Worm (Caenorhabditis elegans) whole organism, L3 larva: ENCODE measurements around the gene F10B5.3.

Experiments
- R02D3.7 ChIP-seq: fragments of 150-350 bp; optimal IDR thresholded peaks from 2 replicates; lab custom pipeline; 2014; ENCODE audit warnings: missing biosample characterization, missing genetic modification characterization
- ZK546.5 ChIP-seq: sonication (generic microtip); optimal IDR thresholded peaks from 2 replicates; lab custom pipeline; 2017; ENCODE audit warnings: missing biosample characterization, missing genetic modification characterization
- aly-2 ChIP-seq: fragments of 150-350 bp; optimal IDR thresholded peaks from 2 replicates; lab custom pipeline; 2014; ENCODE audit warnings: missing biosample characterization, missing genetic modification characterization
- ama-1 ChIP-seq: fragments of 150-350 bp; optimal IDR thresholded peaks from 2 replicates; lab custom pipeline; 2018
- ceh-16 ChIP-seq: sonication (generic microtip); optimal IDR thresholded peaks from 2 replicates; lab custom pipeline; 2017; ENCODE audit warnings: missing biosample characterization, missing genetic modification characterization
- ceh-28 ChIP-seq: fragments of 150-350 bp; optimal IDR thresholded peaks from 2 replicates; lab custom pipeline; 2014; ENCODE audit warnings: missing biosample characterization, missing genetic modification reagents, missing genetic modification characterization
- ceh-82 ChIP-seq: fragments of 150-350 bp; optimal IDR thresholded peaks from 2 replicates; lab custom pipeline; 2014; ENCODE audit warnings: missing biosample characterization, missing genetic modification characterization
- ceh-9 ChIP-seq: sonication (generic microtip); optimal IDR thresholded peaks from 2 replicates; lab custom pipeline; 2018; ENCODE audit warnings: missing biosample characterization, missing genetic modification characterization
- egl-27 ChIP-seq: sonication (generic microtip); optimal IDR thresholded peaks from 4 replicates; lab custom pipeline; 2017; ENCODE audit warnings: missing biosample characterization, missing genetic modification reagents, missing genetic modification characterization
- egl-5 ChIP-seq: fragments of 150-350 bp; optimal IDR thresholded peaks from 2 replicates; lab custom pipeline; 2017; ENCODE audit warnings: missing biosample characterization, missing genetic modification reagents, missing genetic modification characterization, inconsistent platforms
- elt-1 ChIP-seq: fragments of 150-350 bp; optimal IDR thresholded peaks from 2 replicates; lab custom pipeline; 2014; ENCODE audit warnings: missing biosample characterization, missing genetic modification characterization
- elt-2 ChIP-seq: sonication (generic microtip); optimal IDR thresholded peaks from 2 replicates; lab custom pipeline; 2016; ENCODE audit warnings: missing genetic modification reagents, mild to moderate bottlenecking, missing genetic modification characterization, missing compliant biosample characterization
- elt-3 ChIP-seq, 3 experiments: fragments of 150-350 bp in 1 of 3; sonication (generic microtip) in 2 of 3; optimal IDR thresholded peaks; 2 replicates in 2 of 3; 4 replicates in 1 of 3; lab custom pipeline; 2014 to 2017; ENCODE audit warnings: missing biosample characterization in 3 of 3, missing genetic modification characterization in 3 of 3
- eor-1 ChIP-seq, 2 experiments: fragments of 150-350 bp; optimal IDR thresholded peaks; 2 replicates each; lab custom pipeline; 2014 to 2018; ENCODE audit warnings: missing biosample characterization in 2 of 2, missing genetic modification characterization in 2 of 2
- fos-1 ChIP-seq: fragments of 150-350 bp; optimal IDR thresholded peaks from 2 replicates; lab custom pipeline; 2014; ENCODE audit warnings: missing biosample characterization, missing genetic modification characterization
- hmg-11 ChIP-seq: sonication (generic microtip); optimal IDR thresholded peaks from 2 replicates; lab custom pipeline; 2016; ENCODE audit warnings: missing genetic modification characterization, missing compliant biosample characterization
- lin-15B ChIP-seq: fragments of 150-350 bp; optimal IDR thresholded peaks from 2 replicates; lab custom pipeline; 2014; ENCODE audit warnings: missing biosample characterization, missing genetic modification characterization
- lin-39 ChIP-seq: fragments of 150-350 bp; optimal IDR thresholded peaks from 2 replicates; lab custom pipeline; 2018; ENCODE audit warnings: missing biosample characterization, missing genetic modification reagents, missing genetic modification characterization
- mdl-1 ChIP-seq: fragments of 150-350 bp; optimal IDR thresholded peaks from 2 replicates; lab custom pipeline; 2014; ENCODE audit warnings: missing biosample characterization, missing genetic modification characterization
- mml-1 ChIP-seq: fragments of 150-350 bp; sonication (generic microtip); optimal IDR thresholded peaks from 3 replicates; lab custom pipeline; 2014; ENCODE audit warnings: missing biosample characterization, missing genetic modification characterization
- nfya-1 ChIP-seq: sonication (generic microtip); optimal IDR thresholded peaks from 2 replicates; lab custom pipeline; 2017; ENCODE audit warnings: missing genetic modification characterization, mild to moderate bottlenecking, missing compliant biosample characterization, antibody characterized with exemption, moderate library complexity; ENCODE audit not compliant: insufficient read depth
- nhr-11 ChIP-seq: fragments of 150-350 bp; optimal IDR thresholded peaks from 2 replicates; lab custom pipeline; 2014; ENCODE audit warnings: missing biosample characterization, missing genetic modification characterization
- nhr-23 ChIP-seq: fragments of 150-350 bp; optimal IDR thresholded peaks from 2 replicates; lab custom pipeline; 2014; ENCODE audit warnings: missing biosample characterization, missing genetic modification reagents, missing genetic modification characterization
- nhr-237 ChIP-seq: fragments of 150-350 bp; optimal IDR thresholded peaks from 2 replicates; lab custom pipeline; 2014; ENCODE audit warnings: missing biosample characterization, missing genetic modification characterization
- nhr-25 ChIP-seq: sonication (generic microtip); optimal IDR thresholded peaks from 2 replicates; lab custom pipeline; 2017; ENCODE audit warnings: missing biosample characterization, missing genetic modification characterization
- nhr-28 ChIP-seq: fragments of 150-350 bp; optimal IDR thresholded peaks from 2 replicates; lab custom pipeline; 2014; ENCODE audit warnings: missing biosample characterization, missing genetic modification characterization
- nhr-67 ChIP-seq: fragments of 150-350 bp; optimal IDR thresholded peaks from 2 replicates; lab custom pipeline; 2014; ENCODE audit warnings: missing biosample characterization, missing genetic modification characterization
- nhr-77 ChIP-seq: fragments of 150-350 bp; optimal IDR thresholded peaks from 2 replicates; lab custom pipeline; 2014; ENCODE audit warnings: missing biosample characterization, missing genetic modification characterization
- pha-4 ChIP-seq: fragments of 150-350 bp; optimal IDR thresholded peaks from 2 replicates; lab custom pipeline; 2014; ENCODE audit warnings: missing biosample characterization, missing genetic modification reagents, missing genetic modification characterization
- pqm-1 ChIP-seq: fragments of 150-350 bp; optimal IDR thresholded peaks from 2 replicates; lab custom pipeline; 2017; ENCODE audit warnings: missing biosample characterization, missing genetic modification characterization, inconsistent platforms
- sea-2 ChIP-seq: fragments of 150-350 bp; sonication (generic microtip); optimal IDR thresholded peaks from 4 replicates; lab custom pipeline; 2014; ENCODE audit warnings: missing biosample characterization, missing genetic modification reagents, missing genetic modification characterization
- skn-1 ChIP-seq: fragments of 150-350 bp; optimal IDR thresholded peaks from 2 replicates; lab custom pipeline; 2014; ENCODE audit warnings: missing biosample characterization, missing genetic modification characterization
- snpc-4 ChIP-seq: fragments of 150-350 bp; optimal IDR thresholded peaks from 2 replicates; lab custom pipeline; 2014; ENCODE audit warnings: missing biosample characterization, missing genetic modification characterization
- tbx-2 ChIP-seq: sonication (generic microtip); optimal IDR thresholded peaks from 2 replicates; lab custom pipeline; 2016; ENCODE audit warnings: mild to moderate bottlenecking, missing genetic modification characterization, missing compliant biosample characterization
- unc-39 ChIP-seq: sonication (generic microtip); optimal IDR thresholded peaks from 4 replicates; lab custom pipeline; 2017; ENCODE audit warnings: missing biosample characterization, missing genetic modification characterization
- unc-62 ChIP-seq: fragments of 150-350 bp; sonication (generic microtip); optimal IDR thresholded peaks from 4 replicates; lab custom pipeline; 2014; ENCODE audit warnings: missing biosample characterization, missing genetic modification reagents, missing genetic modification characterization
- zag-1 ChIP-seq: fragments of 150-350 bp; optimal IDR thresholded peaks from 2 replicates; lab custom pipeline; 2014; ENCODE audit warnings: missing biosample characterization, missing genetic modification characterization
- ztf-11 ChIP-seq: fragments of 150-350 bp; optimal IDR thresholded peaks from 2 replicates; lab custom pipeline; 2014; ENCODE audit warnings: missing biosample characterization, missing genetic modification characterization
- ztf-4 ChIP-seq: fragments of 150-350 bp; optimal IDR thresholded peaks from 2 replicates; lab custom pipeline; 2014; ENCODE audit warnings: missing biosample characterization, missing genetic modification characterization

F10B5.3 gene

ce11 chrII:8149930-8150329 is at the start of gene F10B5.3:
Gene F10B5.3, minus strand, starts transcription at chrII:8150030.
- TF ChIP-seq ceh-28 (tag; lab: Kevin White, UChicago) (no peak), pqm-1 (tag; lab: Kevin White, UChicago) (no peak), nhr-237 (tag; lab: Kevin White, UChicago) (no peak)

DNA sequence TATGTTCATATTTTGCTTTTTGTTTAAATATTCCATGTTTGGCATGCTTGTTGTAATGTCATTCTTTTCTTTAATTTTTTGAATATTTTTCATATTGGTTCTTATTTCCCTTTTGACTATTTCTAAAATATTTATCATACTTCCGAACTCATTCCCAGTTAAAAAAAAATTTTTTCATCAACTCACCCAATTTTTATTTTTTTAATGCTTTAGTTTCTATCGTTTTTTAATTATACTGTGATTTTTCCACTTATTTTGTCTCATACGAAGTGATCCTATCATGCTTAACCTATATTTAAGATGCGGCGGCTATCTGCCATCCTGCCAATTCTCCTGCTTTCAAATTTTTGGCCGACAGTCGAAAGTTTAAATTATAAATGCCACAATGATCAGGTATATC is 48.7 kb upstream of the F10B5.3 start, which contains the start of gene qua-1:
TSS of gene qua-1 (plus strand) at position 301 of the 400 bp plus-strand sequence.
- TF ChIP-seq aly-2 (tag; lab: Kevin White, UChicago) (no peak), ceh-82 (no peak)

ce11 chrII:8193922-8194321 is 44.1 kb upstream of the F10B5.3 start:
- TF ChIP-seq R02D3.7 (tag; lab: Kevin White, UChicago), result no peak
- no peak for TF ChIP-seq skn-1 (tag; lab: Kevin White, UChicago)
- no peak for TF ChIP-seq pha-4
- no peak for TF ChIP-seq ama-1 (lab: Kevin White, UChicago)
- no peak for TF ChIP-seq nhr-23
- no peak for TF ChIP-seq mml-1 (tag; lab: Kevin White, UChicago)
- no peak for TF ChIP-seq ztf-4 (tag; lab: Kevin White, UChicago)
- TF ChIP-seq nhr-67 (tag; lab: Kevin White, UChicago), result no peak
- no peak for TF ChIP-seq ceh-9 (tag; lab: Kevin White, UChicago)
- no peak for TF ChIP-seq ceh-16 (tag; lab: Kevin White, UChicago)
- TF ChIP-seq ceh-28 (tag; lab: Kevin White, UChicago), result no peak
- no peak for TF ChIP-seq elt-1 (tag; lab: Kevin White, UChicago)
- TF ChIP-seq lin-39 (tag; lab: Kevin White, UChicago), result no peak

DNA sequence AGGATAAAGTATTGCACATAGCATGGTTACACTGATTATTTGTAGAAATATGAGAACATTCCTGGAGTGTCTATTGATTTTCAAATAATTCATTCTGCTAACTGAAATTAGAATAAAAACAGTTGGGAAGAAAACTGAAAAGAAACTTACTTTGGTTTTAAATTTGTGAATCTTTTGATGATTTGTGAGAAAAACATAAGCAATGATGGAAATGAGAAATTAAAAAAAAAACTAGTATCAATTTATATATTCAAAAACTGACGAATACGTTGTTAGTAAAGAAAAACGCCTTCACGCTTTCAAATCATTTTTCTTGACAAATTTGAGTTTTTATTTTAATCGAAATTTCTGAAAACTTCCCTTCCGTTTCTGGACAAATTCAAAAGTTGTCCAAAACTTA is 43.3 kb upstream of the F10B5.3 start, which contains the start of gene T05C12.9:
TSS of gene T05C12.9 (minus strand) at position 101 of the 400 bp plus-strand sequence.
- no peak for TF ChIP-seq nfya-1 (tag; lab: Kevin White, UChicago)
- TF ChIP-seq lin-15B (tag; lab: Kevin White, UChicago), result no peak
- TF ChIP-seq nhr-23, result no peak
- no peak for TF ChIP-seq mdl-1

DNA sequence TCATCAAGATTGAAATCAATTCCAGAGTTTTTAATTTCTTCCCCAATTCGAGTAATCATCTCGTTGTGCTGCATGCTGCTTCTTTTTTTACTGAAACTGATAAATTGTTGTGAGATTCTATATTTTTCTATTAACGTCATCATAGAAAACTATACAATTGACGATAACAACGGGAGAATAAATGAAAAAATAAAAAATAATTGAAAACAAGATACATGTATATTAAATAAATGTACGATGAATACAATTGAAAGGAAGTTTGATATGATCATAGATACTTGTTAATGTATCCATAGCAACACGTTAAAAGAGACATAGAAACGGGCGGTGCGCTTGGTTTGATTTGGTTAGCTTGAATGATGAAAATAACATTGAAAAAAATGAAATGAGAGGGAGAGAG is 40.6 kb upstream of the F10B5.3 start, which contains the start of gene T05C12.8:
TSS of gene T05C12.8 (minus strand) at position 101 of the 400 bp plus-strand sequence.
- TF ChIP-seq lin-15B (tag; lab: Kevin White, UChicago), result no peak
- no peak for TF ChIP-seq nhr-77 (tag; lab: Kevin White, UChicago)
- no peak for TF ChIP-seq ceh-9 (tag; lab: Kevin White, UChicago)
- no peak for TF ChIP-seq nhr-237 (tag; lab: Kevin White, UChicago)
- no peak for TF ChIP-seq snpc-4 (tag; lab: Kevin White, UChicago)
- no peak for TF ChIP-seq ceh-16 (tag; lab: Kevin White, UChicago)
- no peak for TF ChIP-seq ceh-82
- TF ChIP-seq ztf-4 (tag; lab: Kevin White, UChicago), result no peak
- no peak for TF ChIP-seq unc-62 (GFP tag; lab: Kevin White, UChicago)
- no peak for TF ChIP-seq eor-1 (tag; optimal IDR thresholded peaks at IDR 0.05; lab: Kevin White, UChicago)
- TF ChIP-seq egl-5, result no peak
- TF ChIP-seq zag-1, result no peak

- TF ChIP-seq nhr-25 (tag; lab: Kevin White, UChicago) (peak; percentile 24), pqm-1 (tag; lab: Kevin White, UChicago) (no peak)
These were observed 37.7 kb upstream of the F10B5.3 start for ce11 chrII:8187516-8187915.

DNA sequence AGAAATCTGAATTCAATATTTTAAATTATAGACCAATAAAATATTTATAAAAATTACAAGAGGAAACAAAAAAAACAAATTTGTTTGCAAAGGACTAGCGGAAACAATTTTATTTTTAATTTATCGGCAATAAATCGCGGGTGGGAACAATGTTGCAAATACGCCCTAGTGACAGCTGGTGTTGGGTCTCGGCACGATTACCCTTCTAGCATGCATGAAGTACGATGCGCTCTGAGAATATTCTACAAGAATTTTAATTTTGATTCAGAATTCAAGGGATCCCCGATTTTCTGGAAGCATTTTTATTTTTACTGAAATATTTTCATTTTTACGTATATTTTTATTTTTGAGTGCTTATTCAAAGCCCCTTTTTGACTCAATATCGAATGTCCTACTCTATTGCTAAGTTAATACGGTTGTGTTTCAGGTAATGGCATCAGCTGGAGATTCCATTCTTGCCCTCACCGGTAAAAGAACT is 35.2 kb upstream of the F10B5.3 start, which contains the start of the genes mig-5 and cct-1:
TSS of gene mig-5 (minus strand) at position 8 of the 478 bp plus-strand sequence.
TSS of gene cct-1 (plus strand) at position 428 of the 478 bp plus-strand sequence.
- peak; percentile 99 for TF ChIP-seq pha-4
- peak in 2 of 3 experiments; percentile 20 to 79 for TF ChIP-seq elt-3 (tag; optimal IDR thresholded peaks at IDR 0.05; lab: Kevin White, UChicago)
- TF ChIP-seq snpc-4 (tag; lab: Kevin White, UChicago), result peak; percentile 86
- no peak for TF ChIP-seq nhr-237 (tag; lab: Kevin White, UChicago)
- TF ChIP-seq nhr-28 (tag; lab: Kevin White, UChicago), result peak; percentile 62
- peak; percentile 29 for TF ChIP-seq egl-27 (tag; lab: Kevin White, UChicago)
- peak; percentile 20 for TF ChIP-seq fos-1 (tag; lab: Kevin White, UChicago)
- peak; percentile 77 for TF ChIP-seq ama-1 (lab: Kevin White, UChicago)
- TF ChIP-seq mdl-1, result peak; percentile 62
- TF ChIP-seq hmg-11 (tag; lab: Kevin White, UChicago), result peak; percentile 96
- TF ChIP-seq nhr-11 (tag; lab: Kevin White, UChicago), result peak; percentile 92
- TF ChIP-seq lin-15B (tag; lab: Kevin White, UChicago), result peak; percentile 99
- TF ChIP-seq unc-39 (tag; lab: Kevin White, UChicago), result no peak
- peak; percentile 99 for TF ChIP-seq nhr-23
- peak; percentile 96 for TF ChIP-seq ceh-82
- TF ChIP-seq sea-2 (GFP tag; lab: Kevin White, UChicago), result no peak
- peak; percentile 91 for TF ChIP-seq tbx-2 (tag; lab: Kevin White, UChicago)
- TF ChIP-seq eor-1 (tag; optimal IDR thresholded peaks at IDR 0.05; lab: Kevin White, UChicago), result no peak
- TF ChIP-seq egl-5, result peak; percentile 98
- TF ChIP-seq aly-2 (tag; lab: Kevin White, UChicago), result peak; percentile 91
- TF ChIP-seq ztf-11 (tag; lab: Kevin White, UChicago), result no peak
- peak; percentile 96 for TF ChIP-seq lin-39 (tag; lab: Kevin White, UChicago)
- TF ChIP-seq mml-1 (tag; lab: Kevin White, UChicago), result no peak
- TF ChIP-seq elt-2 (tag; lab: Kevin White, UChicago), result peak; percentile 80
- no peak for TF ChIP-seq ztf-4 (tag; lab: Kevin White, UChicago)
- TF ChIP-seq ZK546.5 (tag; lab: Kevin White, UChicago), result peak; percentile 52
